Worm (Caenorhabditis elegans) whole organism, late embryonic: Measurements from ENCODE around the gene tbx-37.

ENCODE experiments used
- T23F11.4 ChIP-seq: fragments of 200-800 bp; sonication (Bioruptor generic); optimal IDR thresholded peaks from 2 replicates; lab custom pipeline; 2018; ENCODE audit warnings: mild to moderate bottlenecking, missing genetic modification characterization, missing compliant biosample characterization
- ceh-22 ChIP-seq: sonication (generic microtip); optimal IDR thresholded peaks from 2 replicates; lab custom pipeline; 2017; ENCODE audit warnings: missing biosample characterization, missing genetic modification characterization
- ceh-24 ChIP-seq: sonication (generic microtip); optimal IDR thresholded peaks from 2 replicates; lab custom pipeline; 2016; ENCODE audit warnings: mild to moderate bottlenecking, missing genetic modification characterization, missing compliant biosample characterization
- dve-1 ChIP-seq: sonication (generic microtip); optimal IDR thresholded peaks from 2 replicates; lab custom pipeline; 2017; ENCODE audit warnings: antibody characterized with exemption, mild to moderate bottlenecking, missing genetic modification characterization, missing compliant biosample characterization
- elt-4 ChIP-seq: sonication (generic microtip); optimal IDR thresholded peaks from 2 replicates; lab custom pipeline; 2016; ENCODE audit warnings: missing genetic modification characterization, missing compliant biosample characterization
- ets-4 ChIP-seq: sonication (generic microtip); optimal IDR thresholded peaks from 2 replicates; lab custom pipeline; 2016; ENCODE audit warnings: missing genetic modification characterization, missing compliant biosample characterization
- fkh-10 ChIP-seq: fragments of 150-350 bp; optimal IDR thresholded peaks from 2 replicates; lab custom pipeline; 2014; ENCODE audit warnings: missing biosample characterization, missing genetic modification reagents, missing genetic modification characterization
- pha-4 ChIP-seq: fragments of 150-350 bp; optimal IDR thresholded peaks from 2 replicates; lab custom pipeline; 2018; ENCODE audit warnings: missing biosample characterization, missing genetic modification reagents, missing genetic modification characterization
- sox-4 ChIP-seq: sonication (generic microtip); optimal IDR thresholded peaks from 2 replicates; lab custom pipeline; 2017; ENCODE audit warnings: mild to moderate bottlenecking, missing genetic modification characterization, inconsistent platforms, missing compliant biosample characterization

DNA sequence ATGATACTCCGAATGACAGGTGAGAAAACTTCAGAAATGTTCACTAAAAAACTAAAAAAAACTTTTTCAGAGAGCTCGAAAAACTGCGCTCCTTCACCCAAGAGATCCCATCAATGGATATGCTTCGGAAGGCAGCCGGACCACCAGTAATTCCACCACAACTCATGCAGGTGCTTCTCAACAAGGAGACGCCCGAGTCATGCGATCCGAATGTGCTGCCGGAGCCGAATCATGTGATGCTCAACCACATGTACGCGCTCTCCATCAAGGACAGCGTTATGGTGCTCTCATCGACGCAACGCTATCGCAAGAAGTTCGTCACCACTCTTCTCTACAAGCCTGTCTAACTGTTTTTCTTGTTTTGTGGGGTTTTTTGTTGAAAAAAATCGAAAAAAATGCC is 10.8 kb upstream of the tbx-37 start:
- TF ChIP-seq T23F11.4 (GFP tag; lab: Kevin White, UChicago) (no peak), ceh-24 (tag; lab: Kevin White, UChicago) (no peak), dve-1 (no peak), pha-4 (tag; lab: Kevin White, UChicago) (no peak), ceh-22 (tag; lab: Kevin White, UChicago) (no peak), sox-4 (no peak), ets-4 (no peak), elt-4 (tag; lab: Kevin White, UChicago) (no peak), fkh-10 (no peak)
